Worm (Caenorhabditis elegans): ENCODE results near the gene K06H7.2.

Gene K06H7.2

DNA sequence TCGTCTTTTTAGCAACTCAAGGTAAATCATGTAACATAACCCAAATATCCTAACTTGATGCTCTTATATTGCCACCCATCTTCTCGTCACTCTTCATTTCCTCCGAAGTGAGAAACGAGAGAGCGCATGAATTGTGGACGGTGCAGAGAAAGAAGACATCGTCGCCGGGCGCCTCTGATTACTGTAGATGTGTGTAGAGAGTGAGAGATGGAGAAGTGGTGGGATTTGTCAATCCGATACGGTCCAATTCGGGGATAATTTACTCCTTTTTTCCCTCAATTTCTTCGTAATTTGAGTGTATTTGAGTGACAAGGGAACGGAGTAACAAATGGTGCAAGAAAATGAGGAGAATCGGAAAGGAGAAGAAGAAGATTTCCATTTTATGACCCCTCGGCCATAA is 32.3 kb upstream of the K06H7.2 start:
- no peak for TF ChIP-seq tbx-2 (tag; optimal IDR thresholded peaks at IDR 0.05)
- no peak for TF ChIP-seq fkh-10 (GFP tag; optimal IDR thresholded peaks at IDR 0.05)
- TF ChIP-seq ama-1 (optimal IDR thresholded peaks at IDR 0.05), result no peak
- TF ChIP-seq lsy-2 (tag; optimal IDR thresholded peaks at IDR 0.05), result peak in 1 of 2 experiments; percentile 16
- peak; percentile 8 for TF ChIP-seq blmp-1 (tag; optimal IDR thresholded peaks at IDR 0.05)

- TF ChIP-seq nhr-90 (tag; optimal IDR thresholded peaks at IDR 0.05; ENCODE audit: poor library complexity), result no peak
- no peak for TF ChIP-seq lin-15B (tag; optimal IDR thresholded peaks at IDR 0.05)
- no peak for TF ChIP-seq aly-2 (tag; optimal IDR thresholded peaks at IDR 0.05)
- TF ChIP-seq nhr-77 (tag; optimal IDR thresholded peaks at IDR 0.05), result no peak
- TF ChIP-seq ceh-90 (tag; optimal IDR thresholded peaks at IDR 0.05), result no peak
- no peak for TF ChIP-seq skn-1 (tag; optimal IDR thresholded peaks at IDR 0.05)
- no peak for TF ChIP-seq nhr-85 (tag)
- TF ChIP-seq zip-4 (GFP tag; optimal IDR thresholded peaks at IDR 0.05), result no peak
- TF ChIP-seq snu-23 (GFP tag; optimal IDR thresholded peaks at IDR 0.05), result no peak
- no peak for TF ChIP-seq tbx-2 (tag; optimal IDR thresholded peaks at IDR 0.05)
- no peak for TF ChIP-seq nhr-47 (tag; optimal IDR thresholded peaks at IDR 0.05)
- TF ChIP-seq unc-86 (tag; optimal IDR thresholded peaks at IDR 0.05), result no peak
- TF ChIP-seq nhr-19 (GFP tag; conservative IDR thresholded peaks at IDR 0.05), result no peak
- no peak for TF ChIP-seq fkh-10 (GFP tag; optimal IDR thresholded peaks at IDR 0.05)
- TF ChIP-seq C04F5.9 (tag; optimal IDR thresholded peaks at IDR 0.05), result no peak
Measured at ce11 chrIII:8063659-8064058, 29.7 kb upstream of the K06H7.2 start.

DNA sequence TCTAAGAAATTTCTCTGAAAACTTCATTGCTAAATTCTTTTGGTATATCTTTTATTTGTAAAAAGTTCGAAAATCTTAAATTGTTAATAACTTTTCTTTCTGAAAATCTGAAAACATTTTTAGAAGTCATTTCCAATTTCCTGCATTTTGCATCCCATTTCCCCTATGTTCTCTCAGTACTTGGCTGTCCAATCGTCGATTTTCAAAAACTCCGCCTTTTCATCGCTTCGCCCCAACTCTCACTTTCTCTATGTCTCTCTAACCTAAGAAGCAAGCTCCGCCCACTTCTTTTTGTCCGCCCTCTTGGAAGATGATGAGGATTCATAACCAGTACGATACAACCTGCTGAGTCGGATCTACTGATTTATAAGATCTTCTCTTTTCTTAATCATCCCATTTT is 28.3 kb upstream of the K06H7.2 start:
- TF ChIP-seq dpl-1 (GFP tag; optimal IDR thresholded peaks at IDR 0.05) (no peak), blmp-1 (tag; optimal IDR thresholded peaks at IDR 0.05) (peak; percentile 65), unc-86 (tag; optimal IDR thresholded peaks at IDR 0.05) (no peak), lsy-2 (tag; optimal IDR thresholded peaks at IDR 0.05) (peak in 1 of 2 experiments; percentile 50), pag-3 (tag; optimal IDR thresholded peaks at IDR 0.05; ENCODE audit: borderline replicate concordance, insufficient read depth) (no peak), nhr-85 (tag) (no peak), nhr-20 (tag; optimal IDR thresholded peaks at IDR 0.05) (no peak), jun-1 (tag; optimal IDR thresholded peaks at IDR 0.05) (no peak), tlp-1 (tag; optimal IDR thresholded peaks at IDR 0.05) (no peak), C04F5.9 (tag; optimal IDR thresholded peaks at IDR 0.05) (no peak), irx-1 (tag; optimal IDR thresholded peaks at IDR 0.05) (no peak), nhr-19 (GFP tag; conservative IDR thresholded peaks at IDR 0.05) (no peak), mef-2 (tag; optimal IDR thresholded peaks at IDR 0.05) (no peak), hlh-4 (tag; optimal IDR thresholded peaks at IDR 0.05) (no peak), fkh-10 (GFP tag; optimal IDR thresholded peaks at IDR 0.05) (no peak), snu-23 (GFP tag; optimal IDR thresholded peaks at IDR 0.05) (peak; percentile 17), nhr-47 (tag; optimal IDR thresholded peaks at IDR 0.05) (no peak)

- TF ChIP-seq mdl-1 (tag; optimal IDR thresholded peaks at IDR 0.05) (no peak), dpl-1 (GFP tag; optimal IDR thresholded peaks at IDR 0.05) (no peak), irx-1 (tag; optimal IDR thresholded peaks at IDR 0.05) (no peak), ceh-63 (GFP tag; optimal IDR thresholded peaks at IDR 0.05) (no peak), skn-1 (tag; optimal IDR thresholded peaks at IDR 0.05) (no peak), aly-2 (tag; optimal IDR thresholded peaks at IDR 0.05) (no peak), nhr-47 (tag; optimal IDR thresholded peaks at IDR 0.05) (no peak), unc-130 (tag; optimal IDR thresholded peaks at IDR 0.05) (no peak), nhr-28 (tag; optimal IDR thresholded peaks at IDR 0.05) (no peak), aha-1 (tag; optimal IDR thresholded peaks at IDR 0.05) (no peak)
Measured at ce11 chrIII:8066989-8067388, 26.4 kb upstream of the K06H7.2 start, which contains the start of gene pros-1. Gene pros-1, plus strand, starts transcription at chrIII:8067289.

DNA sequence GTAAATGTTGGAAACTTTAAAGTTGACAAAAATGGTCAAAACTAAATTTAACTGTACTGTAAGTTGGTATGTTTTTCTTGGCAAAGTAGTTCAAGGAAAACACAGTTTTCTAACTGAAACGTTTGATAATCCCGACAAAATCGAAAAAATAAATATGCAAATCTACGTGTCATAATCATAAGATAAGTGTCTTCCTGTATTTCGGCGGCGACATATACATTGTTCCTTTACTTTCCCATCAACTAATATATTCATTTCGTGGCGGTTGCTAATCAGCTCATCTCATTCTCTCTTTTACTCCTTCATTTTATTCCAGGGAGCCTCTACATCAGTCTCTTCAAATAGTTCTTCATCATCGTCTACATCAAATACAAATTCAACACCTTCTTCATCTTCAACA is 25.6 kb upstream of the K06H7.2 start:
- no peak for TF ChIP-seq lin-15B (tag; optimal IDR thresholded peaks at IDR 0.05)
- no peak for TF ChIP-seq isw-1 (GFP tag; IDR thresholded peaks at IDR 0.05)
- no peak for TF ChIP-seq tbx-2 (tag; optimal IDR thresholded peaks at IDR 0.05)
- TF ChIP-seq alr-1 (tag; optimal IDR thresholded peaks at IDR 0.05; ENCODE audit: borderline replicate concordance), result no peak
- TF ChIP-seq unc-130 (tag; optimal IDR thresholded peaks at IDR 0.05), result no peak
- TF ChIP-seq tlp-1 (tag; optimal IDR thresholded peaks at IDR 0.05), result no peak
- no peak for TF ChIP-seq sox-4 (tag; optimal IDR thresholded peaks at IDR 0.05)
- TF ChIP-seq irx-1 (tag; optimal IDR thresholded peaks at IDR 0.05), result no peak
- no peak for TF ChIP-seq fos-1 (tag; optimal IDR thresholded peaks at IDR 0.05)
- TF ChIP-seq aly-2 (tag; optimal IDR thresholded peaks at IDR 0.05), result no peak
- no peak for TF ChIP-seq jun-1 (tag; optimal IDR thresholded peaks at IDR 0.05)
- no peak for TF ChIP-seq nhr-237 (tag; optimal IDR thresholded peaks at IDR 0.05)
- no peak for TF ChIP-seq lin-39 (tag; optimal IDR thresholded peaks at IDR 0.05)
- TF ChIP-seq hlh-17 (GFP tag; optimal IDR thresholded peaks at IDR 0.05; ENCODE audit: borderline replicate concordance), result no peak
- TF ChIP-seq C04F5.9 (tag; optimal IDR thresholded peaks at IDR 0.05), result no peak
